Fruit fly (Drosophila melanogaster): ENCODE data around the gene yl.

Gene yl

dm6 chrX:14218045-14218483, 25.1 kb downstream of the yl start (continued):
- TF ChIP-seq N (GFP tag; optimal IDR thresholded peaks at IDR 0.05) (no peak), lola (GFP tag; optimal IDR thresholded peaks at IDR 0.05) (no peak), CrebA (GFP tag; optimal IDR thresholded peaks at IDR 0.05; ENCODE audit: borderline replicate concordance) (peak; percentile 92), pan (optimal IDR thresholded peaks at IDR 0.05) (no peak), h (GFP tag; optimal IDR thresholded peaks at IDR 0.05) (peak; percentile 98), foxo (GFP tag; optimal IDR thresholded peaks at IDR 0.05) (peak; percentile 32 to 98), Hnf4 (GFP tag; optimal IDR thresholded peaks at IDR 0.05) (peak; percentile 95), psq (GFP tag; optimal IDR thresholded peaks at IDR 0.05) (peak; percentile 94), brk (GFP tag; optimal IDR thresholded peaks at IDR 0.05) (peak; percentile 92), Vsx2 (GFP tag; optimal IDR thresholded peaks at IDR 0.05; ENCODE audit: partially characterized antibody) (no peak), Jra (GFP tag; optimal IDR thresholded peaks at IDR 0.05) (peak; percentile 89)

DNA sequence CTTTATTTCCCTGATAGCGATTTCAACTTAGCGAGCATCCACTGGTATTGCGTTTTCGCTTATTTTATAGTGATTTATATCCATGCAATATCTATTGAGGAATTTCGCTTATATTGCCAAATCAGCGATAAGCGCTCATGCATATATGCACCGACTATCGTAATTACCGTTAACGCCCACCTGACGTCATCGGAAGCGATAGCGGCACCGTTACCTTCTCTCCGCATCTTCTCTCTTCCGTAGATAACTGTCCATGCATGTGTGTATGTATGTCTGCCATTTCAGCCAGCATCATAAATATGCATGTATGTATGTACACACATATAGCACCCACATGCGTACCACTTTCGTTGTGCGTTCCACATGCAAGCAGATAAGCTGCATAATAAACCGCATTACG, 28.2 kb downstream of the yl start:
- TF ChIP-seq HLH106 (tag; optimal IDR thresholded peaks at IDR 0.05) (no peak), Vsx2 (GFP tag; optimal IDR thresholded peaks at IDR 0.05; ENCODE audit: partially characterized antibody) (no peak), Hr83 (GFP tag; optimal IDR thresholded peaks at IDR 0.05; ENCODE audit: poor library complexity, severe bottlenecking) (no peak), br (GFP tag; optimal IDR thresholded peaks at IDR 0.05) (no peak), fru (GFP tag; optimal IDR thresholded peaks at IDR 0.05) (no peak), Abd-B (GFP tag; optimal IDR thresholded peaks at IDR 0.05) (no peak), Rel (GFP tag; optimal IDR thresholded peaks at IDR 0.05) (no peak), Rel (tag; optimal IDR thresholded peaks at IDR 0.05) (no peak), h (GFP tag; optimal IDR thresholded peaks at IDR 0.05) (no peak), psq (GFP tag; optimal IDR thresholded peaks at IDR 0.05) (no peak), usp (GFP tag; optimal IDR thresholded peaks at IDR 0.05) (no peak), CrebA (GFP tag; optimal IDR thresholded peaks at IDR 0.05; ENCODE audit: borderline replicate concordance) (no peak)

dm6 chrX:14221995-14222394, 29.0 kb downstream of the yl start:
- TF ChIP-seq pan (optimal IDR thresholded peaks at IDR 0.05) (no peak), GATAd (GFP tag; optimal IDR thresholded peaks at IDR 0.05) (no peak)

DNA sequence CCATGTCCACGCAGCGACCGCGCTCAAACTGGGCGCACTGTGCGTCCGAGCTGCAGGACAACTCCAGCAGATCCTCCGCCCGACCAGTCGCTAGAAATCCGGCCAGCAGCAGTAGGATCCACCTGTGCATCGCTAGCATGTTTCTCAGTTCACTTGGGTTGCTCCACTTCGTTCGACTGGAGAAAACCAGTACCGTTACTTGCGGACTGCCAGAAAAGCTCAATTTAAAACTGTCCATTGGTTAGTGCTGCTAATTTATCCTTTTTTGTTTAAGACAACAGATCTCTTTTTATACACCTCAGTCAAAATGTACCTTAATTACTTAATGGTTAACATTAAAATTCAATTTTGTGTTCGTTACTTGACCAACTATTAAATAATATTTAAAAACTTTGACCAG, 32.7 kb downstream of the yl start, which contains the start of gene CG11674:
CG11674 (minus strand) TSS at position 215 of the 400 bp plus-strand sequence.
- TF ChIP-seq HLH106 (tag; optimal IDR thresholded peaks at IDR 0.05) (no peak), Myc (optimal IDR thresholded peaks at IDR 0.05) (no peak), foxo (GFP tag; optimal IDR thresholded peaks at IDR 0.05) (no peak), dsf (GFP tag; optimal IDR thresholded peaks at IDR 0.05; ENCODE audit: borderline replicate concordance) (no peak), dl (GFP tag; optimal IDR thresholded peaks at IDR 0.05; ENCODE audit: insufficient read depth in 1 of 2, partially characterized antibody in 2 of 2) (no peak), Hnf4 (GFP tag; optimal IDR thresholded peaks at IDR 0.05) (no peak), Hr78 (GFP tag; optimal IDR thresholded peaks at IDR 0.05) (no peak), Rel (GFP tag; optimal IDR thresholded peaks at IDR 0.05) (no peak), Rel (tag; optimal IDR thresholded peaks at IDR 0.05) (no peak), Hr83 (GFP tag; optimal IDR thresholded peaks at IDR 0.05; ENCODE audit: poor library complexity, severe bottlenecking) (no peak), rgr (GFP tag; optimal IDR thresholded peaks at IDR 0.05) (no peak), pan (optimal IDR thresholded peaks at IDR 0.05) (no peak), sv (GFP tag; optimal IDR thresholded peaks at IDR 0.05) (no peak), woc (GFP tag; optimal IDR thresholded peaks at IDR 0.05) (no peak), h (GFP tag; optimal IDR thresholded peaks at IDR 0.05) (no peak), Abd-B (GFP tag; optimal IDR thresholded peaks at IDR 0.05) (no peak), N (GFP tag; optimal IDR thresholded peaks at IDR 0.05) (no peak)

dm6 chrX:14226093-14226492, 33.1 kb downstream of the yl start, which contains the start of gene mRpL38:
Gene mRpL38, plus strand, starts transcription at chrX:14226289.
- no peak for TF ChIP-seq psq (GFP tag; optimal IDR thresholded peaks at IDR 0.05)
- no peak for TF ChIP-seq Vsx2 (GFP tag; optimal IDR thresholded peaks at IDR 0.05; ENCODE audit: partially characterized antibody)
- TF ChIP-seq Dfd (GFP tag; optimal IDR thresholded peaks at IDR 0.05): no peak
- TF ChIP-seq pan (optimal IDR thresholded peaks at IDR 0.05): no peak
- no peak for TF ChIP-seq sage (GFP tag; optimal IDR thresholded peaks at IDR 0.05)
- TF ChIP-seq dsf (GFP tag; optimal IDR thresholded peaks at IDR 0.05; ENCODE audit: borderline replicate concordance): no peak
- no peak for TF ChIP-seq tai (GFP tag; optimal IDR thresholded peaks at IDR 0.05)
- TF ChIP-seq br (GFP tag; optimal IDR thresholded peaks at IDR 0.05): no peak
- no peak for TF ChIP-seq CG32264 (GFP tag; optimal IDR thresholded peaks at IDR 0.05)
- TF ChIP-seq Jra (GFP tag; optimal IDR thresholded peaks at IDR 0.05): no peak
- TF ChIP-seq fru (GFP tag; optimal IDR thresholded peaks at IDR 0.05): no peak

All from whole organism, wandering third instar larva.